Fruit fly (Drosophila melanogaster) whole organism, wandering third instar larva: ENCODE data around the gene dgt6.

Experiments used
- CG9705 ChIP-seq: fragments of 200-800 bp; sonication (Bioruptor generic); optimal IDR thresholded peaks from 2 replicates; lab custom pipeline; 2018; ENCODE audit warnings: missing biosample characterization, mild to moderate bottlenecking, missing genetic modification characterization
- CrebA ChIP-seq: fragments of 200-800 bp; sonication (Bioruptor generic); optimal IDR thresholded peaks from 2 replicates; lab custom pipeline; 2016; ENCODE audit warnings: missing biosample characterization, mild to moderate bottlenecking, missing genetic modification characterization, borderline replicate concordance
- Dfd ChIP-seq: fragments of >200 bp; optimal IDR thresholded peaks from 2 replicates; lab custom pipeline; 2017; ENCODE audit warnings: missing biosample characterization, missing genetic modification characterization
- GATAd ChIP-seq: sonication (Bioruptor generic); optimal IDR thresholded peaks from 2 replicates; lab custom pipeline; 2016; ENCODE audit warnings: missing biosample characterization, missing genetic modification characterization
- HLH106 ChIP-seq: fragments of 200-800 bp; optimal IDR thresholded peaks from 3 replicates; lab custom pipeline; 2019; ENCODE audit warnings: missing biosample characterization, mild to moderate bottlenecking, missing genetic modification characterization, moderate library complexity
- Hnf4 ChIP-seq: fragments of 200-800 bp; sonication (Bioruptor generic); optimal IDR thresholded peaks from 2 replicates; lab custom pipeline; 2016; ENCODE audit warnings: missing biosample characterization, mild to moderate bottlenecking, missing genetic modification characterization
- Hr83 ChIP-seq: fragments of 200-300 bp; sonication (Bioruptor generic); optimal IDR thresholded peaks from 2 replicates; lab custom pipeline; 2016; ENCODE audit warnings: missing biosample characterization, mild to moderate bottlenecking, missing genetic modification characterization, moderate library complexity; ENCODE audit not compliant: poor library complexity, severe bottlenecking
- Jra ChIP-seq: sonication (Bioruptor generic); optimal IDR thresholded peaks from 2 replicates; lab custom pipeline; 2016; ENCODE audit warnings: missing biosample characterization, missing genetic modification characterization
- Mio ChIP-seq: sonication (Bioruptor generic); optimal IDR thresholded peaks from 2 replicates; lab custom pipeline; 2016; ENCODE audit warnings: missing biosample characterization, missing genetic modification characterization
- Myc ChIP-seq: fragments of >200 bp; optimal IDR thresholded peaks from 2 replicates; lab custom pipeline; 2017
- N ChIP-seq: fragments of >200 bp; optimal IDR thresholded peaks from 2 replicates; lab custom pipeline; 2018; ENCODE audit warnings: missing biosample characterization, missing external identifiers, missing genetic modification characterization
- OdsH ChIP-seq: fragments of 200-800 bp; sonication (Bioruptor generic); optimal IDR thresholded peaks from 2 replicates; lab custom pipeline; 2016; ENCODE audit warnings: missing biosample characterization, mild to moderate bottlenecking, missing genetic modification characterization
- Rel ChIP-seq, 2 experiments: fragments of 200-800 bp; sonication (Bioruptor generic) in 1 of 2; optimal IDR thresholded peaks; 2 replicates in 1 of 2; 3 replicates in 1 of 2; lab custom pipeline; 2016 to 2019; ENCODE audit warnings: mild to moderate bottlenecking in 2 of 2, missing biosample characterization in 2 of 2, missing genetic modification characterization in 2 of 2, moderate library complexity in 1 of 2
- Sp1 ChIP-seq: fragments of 200-800 bp; sonication (Bioruptor generic); optimal IDR thresholded peaks from 3 replicates; lab custom pipeline; 2019; ENCODE audit warnings: missing biosample characterization, mild to moderate bottlenecking, missing genetic modification characterization, moderate library complexity
- br ChIP-seq: fragments of 200-800 bp; sonication (Bioruptor generic); optimal IDR thresholded peaks from 2 replicates; lab custom pipeline; 2016; ENCODE audit warnings: missing biosample characterization, missing genetic modification characterization
- brk ChIP-seq: fragments of 200-800 bp; sonication (Bioruptor generic); optimal IDR thresholded peaks from 2 replicates; lab custom pipeline; 2016; ENCODE audit warnings: missing biosample characterization, mild to moderate bottlenecking, missing genetic modification characterization
- dl ChIP-seq, 2 experiments: fragments of 175-275, 200-275 bp in 1 of 2; fragments of 200-275 bp in 1 of 2; sonication (Bioruptor generic); optimal IDR thresholded peaks; lab custom pipeline; 2018; ENCODE audit warnings: mild to moderate bottlenecking in 2 of 2, missing biosample characterization in 2 of 2, missing genetic modification characterization in 2 of 2, moderate library complexity in 2 of 2; ENCODE audit not compliant: partially characterized antibody in 2 of 2, insufficient read depth in 1 of 2
- dmrt93B ChIP-seq: fragments of 200-800 bp; sonication (Bioruptor generic); optimal IDR thresholded peaks from 2 replicates; lab custom pipeline; 2018; ENCODE audit warnings: missing biosample characterization, mild to moderate bottlenecking, missing genetic modification characterization
- dsf ChIP-seq: sonication (Bioruptor generic); optimal IDR thresholded peaks from 2 replicates; lab custom pipeline; 2016; ENCODE audit warnings: missing biosample characterization, missing genetic modification characterization, borderline replicate concordance
- ey ChIP-seq: fragments of 200-800 bp; sonication (Bioruptor generic); optimal IDR thresholded peaks from 2 replicates; lab custom pipeline; 2016; ENCODE audit warnings: missing biosample characterization, missing genetic modification characterization
- foxo ChIP-seq, 2 experiments: fragments of 200-800 bp; sonication (Bioruptor generic); optimal IDR thresholded peaks; 2 replicates in 1 of 2; 3 replicates in 1 of 2; lab custom pipeline; 2016 to 2017; ENCODE audit warnings: missing biosample characterization in 2 of 2, missing genetic modification characterization in 2 of 2
- fru ChIP-seq: fragments of 200-800 bp; sonication (Bioruptor generic); optimal IDR thresholded peaks from 3 replicates; lab custom pipeline; 2016; ENCODE audit warnings: missing biosample characterization, mild to moderate bottlenecking, missing genetic modification characterization
- h ChIP-seq: fragments of 200-800 bp; sonication (Bioruptor generic); optimal IDR thresholded peaks from 3 replicates; lab custom pipeline; 2016; ENCODE audit warnings: missing biosample characterization, mild to moderate bottlenecking, missing genetic modification characterization
- jim ChIP-seq: fragments of 175-275, 200-325 bp; sonication (Bioruptor generic); optimal IDR thresholded peaks from 2 replicates; lab custom pipeline; 2016; ENCODE audit warnings: missing biosample characterization, mild to moderate bottlenecking, missing genetic modification characterization
- lola ChIP-seq: fragments of >200 bp; optimal IDR thresholded peaks from 2 replicates; lab custom pipeline; 2017; ENCODE audit warnings: missing biosample characterization, missing genetic modification characterization
- pan ChIP-seq: fragments of >200 bp; optimal IDR thresholded peaks from 2 replicates; lab custom pipeline; 2017
- psq ChIP-seq: fragments of 200-800 bp; sonication (Bioruptor generic); optimal IDR thresholded peaks from 3 replicates; lab custom pipeline; 2017; ENCODE audit warnings: missing biosample characterization, mild to moderate bottlenecking, missing genetic modification characterization, moderate library complexity
- rgr ChIP-seq: fragments of 200-800 bp; sonication (Bioruptor generic); optimal IDR thresholded peaks from 3 replicates; lab custom pipeline; 2016; ENCODE audit warnings: missing biosample characterization, mild to moderate bottlenecking, missing genetic modification characterization
- sage ChIP-seq: fragments of 200-800 bp; sonication (Bioruptor generic); optimal IDR thresholded peaks from 2 replicates; lab custom pipeline; 2016; ENCODE audit warnings: missing biosample characterization, mild to moderate bottlenecking, missing genetic modification characterization
- sv ChIP-seq: fragments of 200-800 bp; sonication (Bioruptor generic); optimal IDR thresholded peaks from 3 replicates; lab custom pipeline; 2016; ENCODE audit warnings: missing biosample characterization, missing genetic modification characterization
- tai ChIP-seq: sonication (Bioruptor generic); optimal IDR thresholded peaks from 2 replicates; lab custom pipeline; 2016; ENCODE audit warnings: missing biosample characterization, missing genetic modification characterization
- woc ChIP-seq: sonication (Bioruptor generic); optimal IDR thresholded peaks from 2 replicates; lab custom pipeline; 2016; ENCODE audit warnings: missing biosample characterization, mild to moderate bottlenecking, missing genetic modification characterization

Gene dgt6

DNA sequence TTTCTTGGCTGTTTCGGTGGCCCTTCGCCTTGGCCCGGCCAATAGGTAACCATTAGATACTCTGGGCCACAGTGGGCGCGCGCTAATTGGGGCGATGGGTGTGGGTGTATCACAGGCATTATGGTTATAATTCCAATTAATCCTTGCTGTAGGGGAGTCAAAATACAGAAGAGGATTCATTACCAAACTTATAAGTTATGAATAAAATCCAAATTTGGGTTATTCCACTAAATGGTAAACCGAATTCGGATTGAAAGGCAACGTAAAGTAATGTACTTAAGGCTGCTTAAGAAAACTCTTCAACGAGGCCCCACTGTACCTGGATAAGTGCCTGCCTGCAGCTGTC is 41.1 kb downstream of the dgt6 start:
- TF ChIP-seq HLH106 (tag; lab: Kevin White, UChicago) (peak; percentile 9), rgr (GFP tag; lab: Kevin White, UChicago) (no peak), foxo (GFP tag; optimal IDR thresholded peaks at IDR 0.05; lab: Kevin White, UChicago) (peak in 1 of 2 experiments; percentile 8)

DNA sequence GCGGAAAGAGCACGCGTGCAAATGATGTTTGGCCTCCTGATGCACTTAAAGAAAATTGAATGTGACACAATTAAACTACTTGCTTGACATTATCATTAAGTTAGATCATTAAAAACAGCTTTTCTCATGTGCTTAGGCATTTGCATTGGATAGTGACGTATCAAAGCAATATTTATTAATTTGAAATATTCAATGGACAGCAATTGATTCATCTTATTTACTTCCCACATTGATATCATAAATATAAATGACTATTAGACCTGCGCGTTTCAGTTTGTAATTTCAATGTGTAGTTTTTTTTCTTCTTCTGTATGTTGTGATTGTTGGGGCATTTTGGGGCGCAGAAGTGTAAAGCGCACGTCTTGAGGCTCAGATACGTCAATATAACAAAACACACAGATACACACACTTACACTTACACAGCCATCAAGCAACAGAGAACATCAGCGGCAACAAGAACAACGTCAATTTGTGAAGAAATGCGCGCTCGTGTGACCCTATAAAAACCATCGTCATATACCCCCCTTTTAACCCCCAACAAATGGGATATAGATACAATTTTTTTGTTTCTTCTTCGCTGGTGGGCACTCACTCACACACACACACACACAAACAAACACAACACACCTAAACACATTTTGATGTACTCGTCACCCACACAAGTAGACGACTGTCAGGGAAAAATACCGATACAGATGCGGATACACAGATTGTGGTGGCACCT is 41.7 kb downstream of the dgt6 start:
- TF ChIP-seq h (GFP tag; lab: Kevin White, UChicago) = peak; percentile 64
- TF ChIP-seq rgr (GFP tag; lab: Kevin White, UChicago) = peak; percentile 36
- TF ChIP-seq fru (GFP tag; lab: Kevin White, UChicago) = peak; percentile 62
- no peak for TF ChIP-seq lola
- no peak for TF ChIP-seq tai (GFP tag; lab: Kevin White, UChicago)
- TF ChIP-seq dl (GFP tag; optimal IDR thresholded peaks at IDR 0.05; lab: Kevin White, UChicago; ENCODE audit: insufficient read depth in 1 of 2, partially characterized antibody in 2 of 2) = no peak
- peak; percentile 47 for TF ChIP-seq OdsH (GFP tag; lab: Kevin White, UChicago)
- TF ChIP-seq Myc (lab: Kevin White, UChicago) = no peak
- peak; percentile 47 for TF ChIP-seq Dfd
- TF ChIP-seq Hr83 (GFP tag; lab: Kevin White, UChicago) = no peak
- TF ChIP-seq CG9705 (GFP tag; lab: Kevin White, UChicago) = no peak
- TF ChIP-seq ey (GFP tag; lab: Kevin White, UChicago) = peak; percentile 60
- TF ChIP-seq Mio (GFP tag; lab: Kevin White, UChicago) = no peak
- peak; percentile 56 for TF ChIP-seq woc (GFP tag; lab: Kevin White, UChicago)
- TF ChIP-seq Sp1 (GFP tag; lab: Kevin White, UChicago) = peak; percentile 37
- TF ChIP-seq CrebA (GFP tag; lab: Kevin White, UChicago) = no peak
- TF ChIP-seq dmrt93B = peak; percentile 45
- TF ChIP-seq Jra (GFP tag; lab: Kevin White, UChicago) = no peak
- TF ChIP-seq GATAd = no peak
- TF ChIP-seq jim (GFP tag; lab: Kevin White, UChicago) = no peak
- peak; percentile 52 for TF ChIP-seq sv (GFP tag; lab: Kevin White, UChicago)
- TF ChIP-seq brk = no peak
- TF ChIP-seq psq = no peak
- no peak for TF ChIP-seq Hnf4 (GFP tag; lab: Kevin White, UChicago)
- TF ChIP-seq Rel (GFP tag; optimal IDR thresholded peaks at IDR 0.05; lab: Kevin White, UChicago) = no peak
- TF ChIP-seq Rel (tag; optimal IDR thresholded peaks at IDR 0.05; lab: Kevin White, UChicago) = no peak
- no peak for TF ChIP-seq pan (lab: Kevin White, UChicago)
- peak; percentile 54 for TF ChIP-seq HLH106 (tag; lab: Kevin White, UChicago)
- peak in 1 of 2 experiments; percentile 58 for TF ChIP-seq foxo (GFP tag; optimal IDR thresholded peaks at IDR 0.05; lab: Kevin White, UChicago)
- no peak for TF ChIP-seq dsf (GFP tag; lab: Kevin White, UChicago)
- TF ChIP-seq sage = peak; percentile 17
- TF ChIP-seq br = peak; percentile 33
- TF ChIP-seq N = no peak

DNA sequence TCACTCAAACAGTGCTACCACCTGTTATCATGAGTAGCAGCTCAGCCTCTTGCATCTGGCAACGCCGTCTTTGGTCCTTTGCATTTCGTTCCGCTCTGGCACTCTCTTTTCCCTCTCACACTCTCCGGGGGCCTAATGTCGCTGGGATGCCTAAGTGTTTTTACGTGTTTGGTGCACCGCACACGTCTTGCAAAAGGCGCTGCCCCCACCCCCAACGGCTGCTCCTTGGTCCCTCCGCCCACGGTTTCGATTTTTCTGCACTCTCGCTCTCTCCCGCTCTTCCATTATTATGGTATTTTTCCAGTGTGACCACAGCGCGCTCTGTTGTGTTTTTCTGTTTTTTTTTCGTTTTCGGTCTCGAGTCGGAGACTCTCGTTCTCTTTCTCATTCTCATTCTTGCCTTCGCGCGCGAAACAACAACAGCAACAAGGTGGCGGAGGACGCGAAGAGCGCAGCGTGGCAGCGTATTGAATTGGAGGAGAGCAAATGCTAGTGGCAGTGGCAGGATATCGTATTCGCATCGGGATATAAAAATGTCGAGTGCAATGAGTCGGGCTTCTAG is 42.8 kb downstream of the dgt6 start:
- TF ChIP-seq h (GFP tag; lab: Kevin White, UChicago) = peak; percentile 1
- TF ChIP-seq br = peak; percentile 12
- peak; percentile 26 for TF ChIP-seq GATAd
- TF ChIP-seq Myc (lab: Kevin White, UChicago) = no peak
- TF ChIP-seq psq = peak; percentile 82
- TF ChIP-seq OdsH (GFP tag; lab: Kevin White, UChicago) = no peak

DNA sequence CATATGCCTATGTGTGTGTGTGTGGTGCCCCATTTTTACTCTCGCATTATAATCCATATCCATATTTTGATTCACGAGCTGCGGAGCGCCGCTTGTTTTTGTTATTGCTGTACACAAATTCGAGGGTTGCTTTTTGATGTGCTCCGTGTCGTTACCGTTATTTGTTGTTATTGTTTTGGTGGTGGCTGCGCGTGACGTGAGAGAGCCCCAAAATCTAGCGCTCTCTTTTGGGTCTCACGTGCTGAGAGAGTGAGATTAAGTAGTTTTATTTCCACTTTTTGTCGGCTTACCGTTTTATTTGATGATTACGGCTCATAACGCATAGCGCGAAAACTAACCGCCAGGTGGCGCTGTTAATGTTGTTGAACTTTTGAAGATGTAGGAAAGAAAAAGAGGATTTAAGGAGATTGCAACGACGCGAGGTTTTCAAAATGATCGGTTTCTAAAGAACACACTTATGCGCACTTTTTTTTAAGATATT is 43.4 kb downstream of the dgt6 start:
- no peak for TF ChIP-seq Hr83 (GFP tag; lab: Kevin White, UChicago)
- TF ChIP-seq fru (GFP tag; lab: Kevin White, UChicago) = no peak
- no peak for TF ChIP-seq Myc (lab: Kevin White, UChicago)
- TF ChIP-seq sv (GFP tag; lab: Kevin White, UChicago) = no peak
